Worm (Caenorhabditis elegans): ENCODE data around the gene Y7A5A.13.

Y7A5A.13 gene

DNA sequence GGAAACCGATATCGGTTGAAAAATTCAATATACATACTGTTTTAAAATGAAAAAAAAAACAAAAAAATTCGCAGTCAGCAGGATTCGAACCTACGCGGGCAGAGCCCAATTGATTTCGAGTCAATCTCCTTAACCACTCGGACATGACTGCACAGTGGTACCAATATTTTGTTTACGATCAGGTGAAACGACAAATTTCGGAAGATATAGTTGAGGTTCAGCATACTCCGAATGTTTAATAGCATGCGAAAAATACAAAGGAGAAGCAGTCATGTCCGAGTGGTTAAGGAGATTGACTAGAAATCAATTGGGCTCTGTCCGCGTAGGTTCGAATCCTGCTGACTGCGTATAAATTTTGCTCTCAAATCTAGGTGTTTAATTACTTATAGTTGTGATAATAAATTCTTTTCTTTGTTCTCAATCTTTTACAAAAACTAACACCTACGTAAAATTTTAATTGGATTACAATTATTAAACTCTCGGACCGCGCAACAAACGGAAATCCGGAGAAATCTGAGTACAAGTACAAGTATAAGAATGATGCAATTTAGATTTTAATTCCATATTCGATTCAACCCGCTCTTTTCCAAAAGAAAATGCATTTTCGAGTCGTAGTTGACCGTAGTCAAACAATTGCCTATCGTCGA is at the start of gene Y7A5A.13:
TSS of gene Y7A5A.13 (plus strand) at position 597 of the 647 bp plus-strand sequence.
- TF ChIP-seq dao-5 (tag; optimal IDR thresholded peaks at IDR 0.05): no peak
- no peak for TF ChIP-seq him-1 (tag; optimal IDR thresholded peaks at IDR 0.05)
- TF ChIP-seq W03F9.2 (tag; optimal IDR thresholded peaks at IDR 0.05): no peak

DNA sequence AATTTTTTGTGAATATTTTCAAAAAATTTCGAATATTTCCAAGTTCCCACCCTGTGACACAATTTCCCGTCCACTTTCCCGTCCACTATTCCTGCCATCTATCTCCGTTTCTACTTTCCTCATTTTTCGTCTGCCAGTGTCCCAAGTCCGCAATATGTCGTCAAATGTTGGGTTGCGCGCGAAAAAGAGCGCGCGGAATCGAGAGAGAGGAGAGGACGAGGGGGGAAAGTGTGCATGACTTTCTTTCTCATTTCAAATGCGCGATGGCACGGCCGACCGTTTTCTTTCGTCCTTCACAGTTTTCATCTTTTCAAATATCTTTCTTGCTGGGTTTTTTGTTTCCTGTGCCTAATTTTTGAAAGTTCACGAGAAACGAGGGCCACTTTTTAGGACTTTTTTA is 48.7 kb upstream of the Y7A5A.13 start:
- no peak for TF ChIP-seq him-1 (tag; optimal IDR thresholded peaks at IDR 0.05)
- TF ChIP-seq dao-5 (tag; optimal IDR thresholded peaks at IDR 0.05): no peak
- TF ChIP-seq W03F9.2 (tag; optimal IDR thresholded peaks at IDR 0.05): no peak

DNA sequence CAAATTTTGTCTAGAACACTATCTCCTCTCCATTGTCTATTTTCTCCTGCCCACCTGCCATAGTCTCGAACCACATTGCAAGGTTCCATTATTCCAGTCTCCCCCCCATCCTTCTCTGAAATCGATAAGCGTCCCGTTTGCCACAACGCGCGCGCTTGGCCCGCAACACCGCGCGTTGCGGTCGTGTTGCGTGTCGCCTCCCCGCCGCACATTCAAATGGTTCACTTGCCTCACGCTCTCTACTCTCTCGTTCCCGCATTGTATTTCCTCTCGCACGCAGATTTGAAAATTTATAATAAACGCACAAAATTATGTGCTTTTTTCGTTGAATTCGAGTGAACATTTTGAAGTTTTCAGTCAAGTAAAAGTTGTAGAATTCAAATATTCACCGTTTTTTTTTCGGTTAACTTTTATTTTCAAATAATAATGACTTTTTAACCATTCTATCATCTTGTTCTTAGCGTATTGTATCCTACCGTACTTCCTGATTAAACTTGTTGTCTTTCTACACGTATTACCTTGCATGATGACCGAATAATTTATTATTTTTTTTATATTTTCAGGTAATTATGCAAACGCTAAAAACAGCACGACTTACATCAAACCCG is 48.0 kb upstream of the Y7A5A.13 start, which contains the start of gene lin-15B:
TSS of gene lin-15B (plus strand) at position 558 of the 608 bp plus-strand sequence.
- TF ChIP-seq him-1 (tag; optimal IDR thresholded peaks at IDR 0.05) (no peak), W03F9.2 (tag; optimal IDR thresholded peaks at IDR 0.05) (no peak), dao-5 (tag; optimal IDR thresholded peaks at IDR 0.05) (no peak)

DNA sequence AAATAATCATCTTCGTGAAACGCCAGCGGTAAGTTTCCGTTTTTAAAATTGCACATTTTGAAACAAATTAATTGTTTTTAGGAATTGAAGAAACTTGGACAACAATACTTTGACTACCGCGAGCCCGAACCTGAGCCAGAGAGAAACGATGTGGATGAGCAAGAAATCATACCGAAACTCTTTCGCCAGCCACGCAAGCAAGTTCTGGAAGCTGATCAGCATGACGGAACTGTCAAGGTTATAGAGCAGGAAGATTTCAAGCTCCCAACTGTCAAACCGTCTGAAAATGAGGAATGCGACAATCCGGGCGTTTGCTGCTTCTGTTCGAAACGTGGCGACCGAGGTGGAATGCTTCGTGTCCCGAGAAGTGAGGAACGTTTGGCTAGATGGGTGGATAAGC is 43.3 kb upstream of the Y7A5A.13 start:
- no peak for TF ChIP-seq W03F9.2 (tag; optimal IDR thresholded peaks at IDR 0.05)
- no peak for TF ChIP-seq him-1 (tag; optimal IDR thresholded peaks at IDR 0.05)
- TF ChIP-seq dao-5 (tag; optimal IDR thresholded peaks at IDR 0.05): no peak

DNA sequence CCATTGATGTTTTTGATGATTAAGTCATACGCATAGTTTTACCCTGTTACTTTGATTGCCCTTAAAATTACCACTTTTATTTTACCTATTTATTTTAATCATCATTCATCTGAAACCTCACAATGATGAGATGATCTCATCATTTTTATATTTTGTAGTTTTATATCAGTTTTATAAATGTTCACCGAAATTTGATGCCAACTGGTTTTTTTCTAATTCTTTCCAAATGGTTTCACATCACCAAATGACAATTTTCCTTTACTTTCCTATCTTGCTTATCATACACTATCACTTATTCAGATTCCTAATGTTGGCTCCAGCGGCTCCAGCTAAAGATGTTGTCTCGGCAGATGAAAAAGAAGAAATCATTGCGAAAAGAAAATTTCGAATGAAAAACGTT is 42.0 kb upstream of the Y7A5A.13 start, which contains the start of gene lin-15A:
TSS of gene lin-15A (plus strand) at position 301 of the 400 bp plus-strand sequence.
- TF ChIP-seq W03F9.2 (tag; optimal IDR thresholded peaks at IDR 0.05): no peak
- TF ChIP-seq dao-5 (tag; optimal IDR thresholded peaks at IDR 0.05): no peak
- no peak for TF ChIP-seq him-1 (tag; optimal IDR thresholded peaks at IDR 0.05)

DNA sequence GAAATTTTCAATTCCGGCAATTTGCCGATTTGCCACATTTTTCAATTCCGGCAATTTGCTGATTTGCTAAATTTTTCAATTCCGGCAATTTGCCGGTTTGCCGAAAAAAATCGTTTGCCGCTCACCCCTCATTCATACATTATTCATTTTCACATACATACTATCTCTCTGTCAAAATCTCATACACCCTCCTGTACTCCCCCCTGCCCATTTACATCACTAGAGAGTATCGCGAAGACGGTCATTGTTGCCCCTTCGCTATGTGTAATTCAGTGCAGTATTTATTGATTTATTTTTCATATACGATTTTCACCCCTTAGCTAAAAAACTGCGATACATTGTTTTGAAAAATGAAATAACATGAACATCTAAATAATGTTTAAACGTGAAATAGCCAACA is 37.2 kb upstream of the Y7A5A.13 start:
- TF ChIP-seq him-1 (tag; optimal IDR thresholded peaks at IDR 0.05) (no peak), dao-5 (tag; optimal IDR thresholded peaks at IDR 0.05) (no peak), W03F9.2 (tag; optimal IDR thresholded peaks at IDR 0.05) (no peak)

DNA sequence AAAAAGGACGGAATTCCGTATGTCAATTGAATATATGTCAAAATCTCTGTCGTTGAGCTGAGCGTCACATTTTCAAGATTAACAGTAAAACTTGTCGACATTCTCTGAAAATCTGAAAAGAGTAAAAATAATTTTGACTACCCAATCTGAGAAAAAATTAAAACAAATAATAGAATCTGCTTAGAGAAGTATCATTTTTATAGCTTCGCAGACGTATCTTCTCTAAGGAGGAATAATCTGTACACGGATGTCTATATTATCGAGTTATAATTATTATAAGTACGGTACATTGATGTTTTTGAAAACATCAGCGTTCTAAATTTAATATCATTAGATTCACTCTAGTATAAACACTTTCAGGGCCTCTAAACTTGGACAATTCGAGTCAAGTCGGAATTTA is 33.1 kb upstream of the Y7A5A.13 start, which contains the start of gene srg-64:
TSS of gene srg-64 (minus strand) at position 101 of the 400 bp plus-strand sequence.
- no peak for TF ChIP-seq W03F9.2 (tag; optimal IDR thresholded peaks at IDR 0.05)
- no peak for TF ChIP-seq him-1 (tag; optimal IDR thresholded peaks at IDR 0.05)
- no peak for TF ChIP-seq dao-5 (tag; optimal IDR thresholded peaks at IDR 0.05)

DNA sequence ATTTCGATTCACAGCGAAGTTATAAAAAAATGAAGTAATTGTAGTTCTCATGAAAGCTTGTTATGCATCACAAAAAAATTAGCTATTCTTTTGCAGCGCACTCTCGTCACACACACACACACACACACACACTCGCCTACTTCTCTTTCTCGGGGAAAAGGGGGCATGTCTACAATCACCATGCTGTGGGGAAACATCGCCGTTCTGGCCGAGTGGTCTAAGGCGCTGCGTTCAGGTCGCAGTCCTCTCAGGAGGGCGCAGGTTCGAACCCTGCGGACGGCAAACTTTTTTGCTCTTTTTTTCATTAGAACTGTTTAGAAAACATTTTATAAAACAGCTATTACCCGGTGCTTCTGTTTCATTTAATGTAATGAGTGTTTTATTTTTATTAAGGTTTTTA is 31.8 kb upstream of the Y7A5A.13 start:
- TF ChIP-seq W03F9.2 (tag; optimal IDR thresholded peaks at IDR 0.05): no peak
- peak; percentile 75 for TF ChIP-seq him-1 (tag; optimal IDR thresholded peaks at IDR 0.05)
- peak; percentile 20 for TF ChIP-seq dao-5 (tag; optimal IDR thresholded peaks at IDR 0.05)

DNA sequence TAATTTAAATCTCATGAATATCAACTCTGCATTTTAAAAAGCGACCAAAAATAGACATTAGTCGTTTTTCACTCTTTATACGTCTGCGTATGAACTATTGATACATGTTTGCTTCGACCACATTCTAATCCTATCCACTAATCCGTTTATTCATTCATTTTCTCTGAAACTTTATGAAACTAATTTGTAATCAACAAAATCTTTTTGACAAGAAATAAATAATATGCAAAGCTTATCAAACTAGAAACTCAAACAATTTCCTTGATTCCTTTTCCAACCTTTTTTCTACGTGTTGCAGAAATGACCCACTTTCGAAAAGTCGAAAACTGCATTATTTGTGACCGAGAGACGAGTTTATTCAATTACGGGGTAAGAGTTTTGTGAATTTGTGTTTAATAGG is 31.3 kb upstream of the Y7A5A.13 start, which contains the start of gene nhr-255:
TSS of gene nhr-255 (plus strand) at position 301 of the 400 bp plus-strand sequence.
- TF ChIP-seq him-1 (tag; optimal IDR thresholded peaks at IDR 0.05): no peak
- no peak for TF ChIP-seq W03F9.2 (tag; optimal IDR thresholded peaks at IDR 0.05)
- no peak for TF ChIP-seq dao-5 (tag; optimal IDR thresholded peaks at IDR 0.05)

DNA sequence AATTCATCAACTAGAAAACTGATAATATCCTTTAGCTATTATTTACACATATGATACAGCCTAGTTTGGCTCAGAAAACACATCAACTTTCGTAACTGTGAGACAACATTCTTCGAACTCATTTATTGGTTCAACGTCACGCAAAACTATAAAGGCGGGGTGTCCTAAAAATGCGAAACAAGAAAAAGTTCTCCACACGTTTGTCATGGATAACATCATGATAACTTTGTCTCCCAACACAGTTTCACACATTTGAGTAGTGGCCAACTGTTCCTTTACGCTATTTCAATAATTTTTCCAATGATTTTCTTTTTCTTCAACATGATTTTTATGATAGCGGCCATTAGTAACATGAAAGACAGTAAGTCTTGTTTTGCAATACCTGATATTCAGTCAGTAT is 27.0 kb upstream of the Y7A5A.13 start, which contains the start of gene srxa-9:
TSS of gene srxa-9 (plus strand) at position 301 of the 400 bp plus-strand sequence.
- TF ChIP-seq him-1 (tag; optimal IDR thresholded peaks at IDR 0.05) (no peak), dao-5 (tag; optimal IDR thresholded peaks at IDR 0.05) (no peak), W03F9.2 (tag; optimal IDR thresholded peaks at IDR 0.05) (no peak)

DNA sequence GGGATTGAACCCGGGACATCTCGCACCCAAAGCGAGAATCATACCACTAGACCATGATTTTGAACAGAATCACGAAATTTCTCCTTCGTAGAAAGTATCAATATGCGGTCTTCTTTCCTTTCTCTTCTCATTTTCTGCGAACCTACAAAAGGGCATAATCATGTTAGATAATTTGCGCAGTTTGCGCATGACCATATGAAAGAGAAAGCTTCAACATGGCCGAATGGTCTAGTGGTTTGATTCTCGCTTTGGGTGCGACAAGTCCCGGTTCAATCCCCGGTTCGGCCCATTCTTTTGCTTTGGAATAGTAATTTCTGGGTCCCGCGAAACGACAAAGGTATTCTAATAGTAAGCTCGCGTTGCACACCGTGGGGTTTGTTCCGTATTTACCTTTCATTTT is 25.8 kb upstream of the Y7A5A.13 start:
- TF ChIP-seq W03F9.2 (tag; optimal IDR thresholded peaks at IDR 0.05): no peak
- TF ChIP-seq him-1 (tag; optimal IDR thresholded peaks at IDR 0.05): no peak
- no peak for TF ChIP-seq dao-5 (tag; optimal IDR thresholded peaks at IDR 0.05)

DNA sequence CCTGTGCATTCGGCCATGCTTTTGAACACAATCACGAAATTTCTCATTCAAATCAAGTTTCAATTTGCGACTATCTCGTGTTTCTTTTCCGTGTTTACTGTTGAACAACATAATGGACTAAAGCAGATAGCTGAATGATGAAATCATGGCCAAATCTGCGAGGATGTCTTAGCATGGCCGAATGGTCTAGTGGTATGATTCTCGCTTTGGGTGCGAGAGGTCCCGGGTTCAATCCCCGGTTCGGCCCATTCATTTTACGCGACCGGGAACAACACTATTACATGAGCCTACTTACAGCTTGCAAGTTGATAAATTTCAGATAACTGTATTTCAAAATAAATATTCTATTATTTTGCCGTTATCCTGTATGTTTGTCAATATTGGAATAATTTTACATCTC is 22.4 kb upstream of the Y7A5A.13 start:
- TF ChIP-seq dao-5 (tag; optimal IDR thresholded peaks at IDR 0.05) (no peak), W03F9.2 (tag; optimal IDR thresholded peaks at IDR 0.05) (no peak), him-1 (tag; optimal IDR thresholded peaks at IDR 0.05) (no peak)

DNA sequence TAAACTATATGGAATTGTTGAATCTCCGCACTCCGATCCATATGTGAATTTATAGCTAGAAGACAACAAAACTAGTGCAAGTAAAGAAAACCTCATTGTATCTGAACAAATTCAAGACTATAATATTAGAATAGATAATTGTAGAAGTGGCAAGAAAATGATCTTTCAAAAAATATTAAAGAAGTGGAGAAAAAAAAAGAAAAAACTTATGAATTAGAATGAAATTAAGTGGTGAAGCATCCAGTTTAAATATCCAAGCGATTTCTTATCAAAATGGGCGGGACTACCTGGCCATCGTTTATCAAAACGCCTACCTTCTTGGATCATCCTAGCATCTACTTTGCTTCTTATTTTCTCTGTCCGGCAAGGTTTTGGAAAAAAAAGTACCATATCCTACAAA is 16.5 kb upstream of the Y7A5A.13 start, which contains the start of gene wrt-4:
TSS of gene wrt-4 (minus strand) at position 101 of the 400 bp plus-strand sequence.
- TF ChIP-seq W03F9.2 (tag; optimal IDR thresholded peaks at IDR 0.05) (no peak), dao-5 (tag; optimal IDR thresholded peaks at IDR 0.05) (no peak), him-1 (tag; optimal IDR thresholded peaks at IDR 0.05) (no peak)

DNA sequence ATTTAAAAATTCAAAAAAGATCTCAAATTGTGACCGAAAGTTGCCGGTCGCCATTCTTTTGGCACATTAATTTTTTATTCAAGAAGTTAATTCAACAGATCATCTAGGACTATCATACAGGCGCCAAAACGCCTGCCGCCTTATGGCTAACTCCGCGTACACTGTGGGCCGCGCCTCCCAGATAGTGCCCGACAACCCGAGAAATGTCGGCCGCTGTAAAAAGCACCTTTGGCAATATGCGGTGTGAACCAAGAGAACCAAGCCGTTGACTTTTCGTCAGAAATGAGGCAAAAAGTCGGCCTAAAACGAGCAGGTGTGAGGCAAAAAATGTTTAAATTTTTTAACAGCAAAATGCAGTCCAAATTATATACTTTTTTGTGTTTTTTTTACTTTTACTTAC is 14.4 kb upstream of the Y7A5A.13 start:
- TF ChIP-seq him-1 (tag; optimal IDR thresholded peaks at IDR 0.05) (no peak), dao-5 (tag; optimal IDR thresholded peaks at IDR 0.05) (no peak), W03F9.2 (tag; optimal IDR thresholded peaks at IDR 0.05) (no peak)

Data from whole organism, L4/young adult.